Fruit fly (Drosophila melanogaster) whole organism: ENCODE data around the gene ND-B14.5A.

Experiments
- EcR ChIP-seq, 2 experiments: fragments of >200 bp; optimal IDR thresholded peaks; 2 replicates each; lab custom pipeline; 2017; ENCODE audit warnings: missing biosample characterization in 2 of 2, missing genetic modification characterization in 2 of 2, missing genetic modification reagents in 2 of 2
- psq ChIP-seq: fragments of >200 bp; optimal IDR thresholded peaks from 2 replicates; lab custom pipeline; 2017
- usp ChIP-seq: fragments of >200 bp; optimal IDR thresholded peaks from 2 replicates; lab custom pipeline; 2017; ENCODE audit warnings: missing biosample characterization, missing genetic modification characterization, mixed read lengths

dm6 chrX:2222181-2222790, 50.0 kb downstream of the ND-B14.5A start, which contains the start of gene Vinc:
- no peak for TF ChIP-seq psq (lab: Kevin White, UChicago)
- no peak for TF ChIP-seq EcR (GFP tag; optimal IDR thresholded peaks at IDR 0.05; lab: Kevin White, UChicago)
- no peak for TF ChIP-seq usp
